Fruit fly (Drosophila melanogaster) whole organism, pupa: ENCODE measurements around the gene CG32706.
A peak's percentile ranks its signal among the peaks of the same experiment; 100 is the strongest.

Experiments
- CG13204 ChIP-seq: fragments of 200-800 bp; sonication (Bioruptor generic); optimal IDR thresholded peaks from 2 replicates; lab custom pipeline; 2018; ENCODE audit warnings: missing biosample characterization, mild to moderate bottlenecking, missing genetic modification characterization, moderate library complexity
- CG15710 ChIP-seq: fragments of 200-800 bp; sonication (Bioruptor generic); optimal IDR thresholded peaks from 2 replicates; lab custom pipeline; 2018; ENCODE audit warnings: missing biosample characterization, mild to moderate bottlenecking, missing genetic modification characterization, moderate library complexity
- CG34367 ChIP-seq: fragments of 200-800 bp; sonication (Bioruptor generic); optimal IDR thresholded peaks from 2 replicates; lab custom pipeline; 2018; ENCODE audit warnings: missing biosample characterization, mild to moderate bottlenecking, missing genetic modification characterization
- CG4496 ChIP-seq: fragments of 200-800 bp; sonication (Bioruptor generic); IDR thresholded peaks from 3 replicates; pipeline ENCODE4 v1.3.6; 2022; ENCODE audit warnings: missing biosample characterization, missing genetic modification characterization
- CG8301 ChIP-seq: fragments of 200-800 bp; sonication (Bioruptor generic); optimal IDR thresholded peaks from 2 replicates; lab custom pipeline; 2018; ENCODE audit warnings: missing biosample characterization, mild to moderate bottlenecking, missing genetic modification characterization
- CG9948 ChIP-seq: fragments of 200-800 bp; sonication (Bioruptor generic); optimal IDR thresholded peaks from 2 replicates; lab custom pipeline; 2018; ENCODE audit warnings: missing biosample characterization, mild to moderate bottlenecking, missing genetic modification characterization, moderate library complexity
- D1 ChIP-seq: fragments of 200-800 bp; sonication (Bioruptor generic); optimal IDR thresholded peaks from 2 replicates; lab custom pipeline; 2018; ENCODE audit warnings: missing biosample characterization, mild to moderate bottlenecking, missing genetic modification characterization, moderate library complexity
- Snoo ChIP-seq: fragments of 200-800 bp; sonication (Bioruptor generic); optimal IDR thresholded peaks from 3 replicates; lab custom pipeline; 2017; ENCODE audit warnings: missing biosample characterization, mild to moderate bottlenecking, missing genetic modification characterization, inconsistent platforms
- fd96Ca ChIP-seq: fragments of 200-800 bp; sonication (Bioruptor generic); IDR thresholded peaks from 3 replicates; pipeline ENCODE4 v1.3.6; 2022; ENCODE audit warnings: missing biosample characterization, missing genetic modification characterization
- gl ChIP-seq: fragments of 200-800 bp; sonication (Bioruptor generic); optimal IDR thresholded peaks from 2 replicates; lab custom pipeline; 2018; ENCODE audit warnings: missing biosample characterization, mild to moderate bottlenecking, missing genetic modification characterization

dm6 chrX:9046986-9047385, 39.9 kb upstream of the CG32706 start:
- TF ChIP-seq CG9948 (tag; lab: Kevin White, UChicago) = peak; percentile 56
- TF ChIP-seq CG34367 (tag; lab: Kevin White, UChicago) = peak; percentile 54
- TF ChIP-seq CG4496 (GFP tag; lab: Robert Waterston, UW) = peak; percentile 93
- no peak for TF ChIP-seq CG13204 (GFP tag; lab: Kevin White, UChicago)
- TF ChIP-seq fd96Ca (GFP tag; lab: Robert Waterston, UW) = peak; percentile 91
- TF ChIP-seq gl = no peak
- TF ChIP-seq CG8301 (tag; lab: Kevin White, UChicago) = peak; percentile 64
- TF ChIP-seq Snoo (tag; lab: Kevin White, UChicago) = no peak
- no peak for TF ChIP-seq D1 (tag; lab: Kevin White, UChicago)
- TF ChIP-seq CG15710 (tag; lab: Kevin White, UChicago) = peak; percentile 67
